Worm (Caenorhabditis elegans): ENCODE measurements around the gene K07F5.8.

Gene K07F5.8

DNA sequence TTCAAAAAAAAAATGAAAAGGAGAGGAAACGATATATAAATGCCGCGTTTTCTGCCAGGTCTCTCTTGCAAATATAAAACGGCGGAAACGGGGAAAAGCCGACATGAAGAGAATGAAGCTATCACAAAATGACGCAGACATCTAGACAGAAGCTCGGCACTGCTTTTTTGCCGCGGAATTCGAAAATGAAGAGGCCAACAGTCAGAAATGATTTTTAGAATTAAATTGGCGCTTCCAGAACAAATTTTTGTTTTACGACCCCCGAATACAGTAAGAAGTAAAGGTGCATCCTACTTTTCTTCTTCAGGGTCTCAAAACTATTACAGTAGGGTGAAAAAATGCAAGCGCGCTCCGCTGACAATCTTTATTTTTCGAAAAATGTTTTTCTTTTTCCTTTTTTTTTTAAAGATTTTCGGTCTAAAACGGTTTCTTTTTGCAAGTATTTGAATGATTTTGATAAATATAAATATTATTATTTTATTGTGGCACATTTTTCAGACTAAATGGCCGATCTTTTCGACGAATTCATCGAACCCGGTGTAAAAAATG is 24.3 kb downstream of the K07F5.8 start, which contains the start of gene mtr-4:
mtr-4 (plus strand) TSS at position 499 of the 549 bp plus-strand sequence.
- TF ChIP-seq ctbp-1 (GFP tag; IDR thresholded peaks at IDR 0.05), result no peak
- TF ChIP-seq mxl-3 (GFP tag; optimal IDR thresholded peaks at IDR 0.05), result no peak
- peak; percentile 27 for TF ChIP-seq pqm-1 (tag; optimal IDR thresholded peaks at IDR 0.05)
- no peak for TF ChIP-seq ceh-20 (GFP tag; IDR thresholded peaks at IDR 0.05)
- peak; percentile 5 for TF ChIP-seq F49E8.2 (tag; optimal IDR thresholded peaks at IDR 0.05; ENCODE audit: borderline replicate concordance)
- peak; percentile 80 for TF ChIP-seq snpc-1.2 (GFP tag; IDR thresholded peaks at IDR 0.05)
- TF ChIP-seq mdl-1 (tag; optimal IDR thresholded peaks at IDR 0.05), result peak in 1 of 2 experiments; percentile 17
- TF ChIP-seq dpl-1 (GFP tag; optimal IDR thresholded peaks at IDR 0.05), result peak; percentile 71
- TF ChIP-seq ceh-44 (GFP tag; IDR thresholded peaks at IDR 0.05), result no peak
- no peak for TF ChIP-seq nhr-237 (tag; optimal IDR thresholded peaks at IDR 0.05)
- TF ChIP-seq nhr-25 (tag; optimal IDR thresholded peaks at IDR 0.05; ENCODE audit: borderline replicate concordance, insufficient read depth), result no peak
- TF ChIP-seq dve-1 (tag; optimal IDR thresholded peaks at IDR 0.05; ENCODE audit: insufficient read depth), result no peak
- no peak for TF ChIP-seq dmd-8 (GFP tag; IDR thresholded peaks at IDR 0.05)
- peak; percentile 3 for TF ChIP-seq nhr-28 (tag; optimal IDR thresholded peaks at IDR 0.05)
- no peak for TF ChIP-seq Y105C5A.15 (GFP tag; IDR thresholded peaks at IDR 0.05)
- no peak for TF ChIP-seq hmg-1.1 (GFP tag; IDR thresholded peaks at IDR 0.05)
- 0 out of 2 replicates have a peak, but pooled peaks have one; percentile 53 for TF ChIP-seq tra-1 (GFP tag; IDR thresholded peaks at IDR 0.05)
- TF ChIP-seq dmd-9 (GFP tag; IDR thresholded peaks at IDR 0.05), result no peak
- peak; percentile 95 for TF ChIP-seq lin-38 (GFP tag; IDR thresholded peaks at IDR 0.05)
- TF ChIP-seq Y48G9A.11 (GFP tag; IDR thresholded peaks at IDR 0.05), result no peak
- no peak for TF ChIP-seq ces-1 (GFP tag; optimal IDR thresholded peaks at IDR 0.05)
- peak; percentile 8 for TF ChIP-seq unc-130 (GFP tag; optimal IDR thresholded peaks at IDR 0.05)
- peak; percentile 8 for TF ChIP-seq mes-2 (tag; optimal IDR thresholded peaks at IDR 0.05; ENCODE audit: poor library complexity, severe bottlenecking)

DNA sequence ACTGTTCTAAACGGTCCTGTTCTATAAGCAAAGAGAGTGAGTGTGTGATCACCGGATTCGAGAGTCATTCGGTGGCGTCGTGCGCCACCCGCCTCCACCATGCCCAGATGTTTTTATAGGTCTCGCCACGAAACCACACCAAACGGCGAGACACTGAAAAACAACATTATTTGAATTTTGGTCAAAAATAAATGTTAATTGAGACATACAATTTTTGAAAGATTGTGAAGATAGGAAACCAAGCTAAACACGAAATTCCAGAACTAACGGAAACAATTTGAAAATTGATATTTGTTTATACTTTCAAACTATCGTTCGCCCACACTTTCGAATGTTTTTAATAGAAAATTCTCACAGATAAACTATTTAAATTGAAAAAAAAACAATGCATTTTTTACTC is 25.0 kb downstream of the K07F5.8 start, which contains the start of gene catp-6:
catp-6 (minus strand) TSS at position 101 of the 400 bp plus-strand sequence.
- TF ChIP-seq ZK337.2 (GFP tag; IDR thresholded peaks at IDR 0.05), result no peak
- TF ChIP-seq Y75B8A.6 (GFP tag; IDR thresholded peaks at IDR 0.05), result no peak
- no peak for TF ChIP-seq lin-29 (GFP tag; IDR thresholded peaks at IDR 0.05)
- TF ChIP-seq lin-13 (GFP tag; optimal IDR thresholded peaks at IDR 0.05), result no peak
- no peak for TF ChIP-seq dmd-8 (GFP tag; IDR thresholded peaks at IDR 0.05)

DNA sequence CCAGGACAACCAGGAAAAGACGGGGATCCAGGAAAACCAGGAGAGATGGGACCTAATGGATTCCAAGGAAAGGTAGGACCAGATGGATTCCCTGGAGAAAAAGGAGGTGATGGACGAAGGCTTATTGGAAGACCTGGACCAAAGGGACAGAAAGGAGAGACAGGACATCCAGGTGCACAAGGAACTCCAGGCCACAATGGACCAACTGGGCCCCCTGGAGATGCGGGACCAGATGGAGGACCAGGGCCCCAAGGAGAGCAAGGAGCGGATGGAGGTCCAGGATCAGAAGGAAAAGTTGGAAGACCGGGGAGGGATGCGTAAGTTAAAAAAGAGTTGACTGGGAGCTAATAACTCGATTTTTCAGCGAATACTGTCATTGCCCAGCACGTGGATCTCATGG is 26.9 kb downstream of the K07F5.8 start:
- TF ChIP-seq Y105C5A.15 (GFP tag; IDR thresholded peaks at IDR 0.05) (no peak), fkh-10 (GFP tag; optimal IDR thresholded peaks at IDR 0.05) (no peak), set-16 (GFP tag; IDR thresholded peaks at IDR 0.05) (peak; percentile 71), T26A8.4 (GFP tag; IDR thresholded peaks at IDR 0.05) (no peak), madf-5 (GFP tag; IDR thresholded peaks at IDR 0.05) (no peak)

DNA sequence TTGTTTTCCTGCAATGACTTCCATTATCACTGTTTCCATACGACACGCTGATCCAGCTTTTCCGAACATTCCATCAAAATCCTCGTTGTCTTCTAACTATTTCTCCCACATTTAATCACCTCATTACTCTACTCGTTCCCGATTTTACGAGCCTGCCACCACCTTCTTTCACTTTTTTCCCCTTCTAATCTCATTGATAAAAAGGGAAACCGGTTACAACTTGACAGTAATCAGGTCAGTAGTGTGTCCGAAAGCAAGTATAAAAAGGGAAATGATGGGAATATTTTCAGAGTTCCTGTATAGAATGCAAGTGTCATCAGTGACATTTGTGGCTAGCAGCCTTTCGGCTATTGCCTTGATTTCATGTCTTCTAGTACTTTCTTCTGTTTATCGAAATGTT is 27.9 kb downstream of the K07F5.8 start, which contains the start of gene col-123:
col-123 (plus strand) TSS at position 301 of the 400 bp plus-strand sequence.
- no peak for TF ChIP-seq zag-1 (tag; optimal IDR thresholded peaks at IDR 0.05)
- no peak for TF ChIP-seq T20F7.1 (GFP tag; optimal IDR thresholded peaks at IDR 0.05)
- no peak for TF ChIP-seq nhr-41 (GFP tag; IDR thresholded peaks at IDR 0.05)
- no peak for TF ChIP-seq skn-1 (tag; optimal IDR thresholded peaks at IDR 0.05)
- TF ChIP-seq F26F4.8 (GFP tag; conservative IDR thresholded peaks at IDR 0.05), result no peak
